Fruit fly (Drosophila melanogaster) S2 (cell line): ENCODE results near the gene CG14708.
A peak's percentile ranks its signal among the peaks of the same experiment; 100 is the strongest.

Source experiments
- CG8478 ChIP-seq: fragments of >200 bp; optimal IDR thresholded peaks from 2 replicates; lab custom pipeline; 2018
- CTCF ChIP-seq, 2 experiments: fragments of >200 bp; optimal IDR thresholded peaks; 2 replicates each; lab custom pipeline; 2018

The CG14708 gene

dm6 chr3R:11571408-11571807 is 17.5 kb downstream of the CG14708 start:
- no peak for TF ChIP-seq CTCF (optimal IDR thresholded peaks at IDR 0.05; lab: Kevin White, UChicago)
- TF ChIP-seq CG8478 (lab: Kevin White, UChicago), result no peak

- TF ChIP-seq CG8478 (lab: Kevin White, UChicago) (no peak), CTCF (optimal IDR thresholded peaks at IDR 0.05; lab: Kevin White, UChicago) (no peak)
These were observed 24.7 kb downstream of the CG14708 start, which contains the start of the genes CG6790 and CG5342 for dm6 chr3R:11578645-11579044. Gene CG6790, minus strand, starts transcription at chr3R:11578745. Gene CG5342, plus strand, starts transcription at chr3R:11578826.

DNA sequence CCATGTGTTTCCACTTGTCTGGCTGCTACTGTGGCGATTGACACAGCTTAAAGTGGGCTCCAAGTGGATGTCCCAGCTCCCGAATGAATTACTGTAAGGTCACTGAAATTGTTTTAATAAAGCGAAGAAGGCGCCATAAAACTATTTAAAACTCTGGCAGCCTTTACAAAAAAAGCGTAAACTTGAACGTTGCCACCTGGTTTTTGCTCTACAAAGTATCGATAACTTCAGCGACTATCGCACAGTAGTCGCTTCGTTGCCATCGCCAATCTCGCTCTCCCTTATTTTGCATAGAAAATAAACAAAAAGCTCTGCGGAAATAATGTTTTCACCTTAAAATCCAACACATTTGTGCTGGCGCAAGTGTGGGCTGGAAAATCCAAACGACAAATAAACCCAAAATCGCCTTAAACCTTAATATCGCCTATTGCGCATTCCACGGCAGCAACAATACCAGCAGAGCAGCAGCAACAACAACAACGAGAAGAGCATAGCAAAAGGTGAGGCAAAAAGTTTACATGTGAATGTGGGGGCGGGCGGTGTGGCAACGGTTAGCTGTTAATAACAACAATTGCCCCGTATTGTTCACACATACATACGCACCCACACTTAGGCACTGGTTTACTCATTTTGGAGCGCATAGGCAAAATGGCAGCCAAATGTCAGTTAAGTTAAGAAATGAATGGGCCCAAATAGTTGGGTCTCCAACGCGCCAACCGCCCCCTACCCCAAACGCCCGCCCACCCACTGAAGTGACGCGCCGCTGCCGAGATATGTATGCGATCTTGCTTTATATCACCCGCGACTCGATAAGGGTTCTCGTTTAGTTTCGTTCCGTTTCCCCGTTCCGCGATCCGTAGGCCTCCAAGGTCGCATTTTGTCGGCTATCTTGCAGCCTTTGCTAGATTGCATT is 27.7 kb downstream of the CG14708 start, which contains the start of gene wkd:
TSS of gene wkd (plus strand) at position 237 of the 913 bp plus-strand sequence.
- no peak for TF ChIP-seq CG8478 (lab: Kevin White, UChicago)
- peak; percentile 4 to 47 for TF ChIP-seq CTCF (optimal IDR thresholded peaks at IDR 0.05; lab: Kevin White, UChicago)

DNA sequence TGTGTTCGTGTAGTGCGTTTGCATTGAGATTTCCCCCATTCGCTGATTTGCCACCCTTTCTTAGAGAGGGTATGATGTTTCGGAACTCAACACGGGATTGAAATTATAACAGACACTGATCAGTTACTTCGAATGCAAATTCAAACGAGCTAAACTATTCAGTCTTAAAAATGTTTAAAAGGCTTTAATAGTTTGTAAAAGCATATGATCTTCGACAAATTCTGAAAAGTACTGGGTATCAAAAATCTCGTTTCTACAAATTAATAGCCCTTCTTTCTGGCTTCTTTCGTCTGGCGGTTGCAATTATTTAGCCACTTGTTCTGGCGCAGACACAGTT is 28.3 kb downstream of the CG14708 start:
- TF ChIP-seq CG8478 (lab: Kevin White, UChicago), result no peak
- no peak for TF ChIP-seq CTCF (optimal IDR thresholded peaks at IDR 0.05; lab: Kevin White, UChicago)

dm6 chr3R:11589764-11590358 is 35.9 kb downstream of the CG14708 start, which contains the start of gene CG6791:
Gene CG6791, minus strand, starts transcription at chr3R:11590146.
- TF ChIP-seq CG8478 (lab: Kevin White, UChicago) (no peak), CTCF (optimal IDR thresholded peaks at IDR 0.05; lab: Kevin White, UChicago) (peak; percentile 54 to 61)

DNA sequence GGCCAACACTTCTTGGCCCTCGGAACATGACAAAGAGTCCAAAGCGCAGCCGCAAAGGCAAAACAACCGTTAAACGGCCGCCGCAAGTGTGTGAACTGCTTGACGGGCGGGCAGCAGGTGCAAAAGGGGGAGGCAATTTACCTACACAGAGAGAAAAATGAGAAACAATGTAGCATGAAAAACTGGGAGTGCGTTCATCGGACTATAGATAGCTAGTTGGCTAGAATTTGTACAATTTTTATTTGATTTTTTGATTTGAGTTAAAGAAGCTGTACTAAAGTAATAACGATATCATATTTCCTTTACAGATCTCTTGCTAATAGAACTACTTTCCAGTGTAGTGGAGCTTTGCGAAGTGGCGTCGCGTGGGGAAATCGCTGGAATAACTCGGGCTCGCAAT is 41.6 kb downstream of the CG14708 start:
- no peak for TF ChIP-seq CG8478 (lab: Kevin White, UChicago)
- TF ChIP-seq CTCF (optimal IDR thresholded peaks at IDR 0.05; lab: Kevin White, UChicago), result no peak

dm6 chr3R:11603136-11603535 is 49.2 kb downstream of the CG14708 start:
- TF ChIP-seq CTCF (optimal IDR thresholded peaks at IDR 0.05; lab: Kevin White, UChicago), result no peak
- TF ChIP-seq CG8478 (lab: Kevin White, UChicago), result no peak
